Worm (Caenorhabditis elegans): ENCODE results near the gene affl-2.

The affl-2 gene

DNA sequence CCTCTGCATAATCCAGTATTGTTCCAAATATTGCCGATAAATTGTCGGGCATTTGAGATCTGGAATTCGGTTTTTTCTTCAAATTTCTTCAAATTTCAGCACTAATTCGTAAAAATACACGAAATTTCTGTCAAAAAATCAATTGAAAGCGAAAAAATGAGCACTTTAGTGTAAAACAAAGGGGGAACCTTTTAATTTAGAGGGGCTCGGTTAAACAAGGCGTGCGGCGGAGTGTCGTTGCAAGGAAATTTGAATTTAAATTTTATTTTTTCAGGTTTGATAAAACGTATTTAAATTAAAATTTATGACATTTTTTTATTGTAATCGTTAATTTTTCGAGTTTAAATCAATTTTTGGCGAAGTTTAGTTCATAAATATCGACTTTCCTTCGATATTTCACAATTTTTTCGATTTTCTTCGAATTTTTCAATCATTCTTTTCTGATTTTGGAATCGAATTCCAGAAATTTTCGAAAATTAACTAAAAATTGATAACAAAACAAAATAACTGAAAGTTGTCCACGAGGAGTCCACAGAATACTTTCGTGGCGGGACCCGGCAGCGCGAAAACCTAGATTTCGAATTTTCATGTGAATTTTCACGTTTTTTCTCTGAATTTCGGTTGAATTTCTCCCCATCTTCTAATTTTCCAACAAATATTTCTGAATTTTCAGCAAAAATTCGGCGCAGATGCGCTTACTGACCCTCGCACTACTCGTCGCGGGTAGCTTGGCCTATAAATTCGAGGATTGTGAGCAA is 37.1 kb downstream of the affl-2 start, which contains the start of the genes magu-1 and nemp-1:
TSS of gene magu-1 (minus strand) at position 59 of the 758 bp plus-strand sequence.
TSS of gene nemp-1 (plus strand) at position 674 of the 758 bp plus-strand sequence.
- no peak for TF ChIP-seq C04F5.9 (tag; optimal IDR thresholded peaks at IDR 0.05)
- peak; percentile 29 to 44 (median 40) for TF ChIP-seq dpl-1 (GFP tag; optimal IDR thresholded peaks at IDR 0.05)
- TF ChIP-seq nhr-84 (tag; optimal IDR thresholded peaks at IDR 0.05) = no peak
- peak; percentile 64 to 70 for TF ChIP-seq efl-1 (optimal IDR thresholded peaks at IDR 0.05)
- TF ChIP-seq efl-1 (GFP tag; optimal IDR thresholded peaks at IDR 0.05 in 1 of 2) = peak; percentile 62 to 91
- peak in 1 of 2 experiments; percentile 30 for TF ChIP-seq lsy-2 (tag; optimal IDR thresholded peaks at IDR 0.05)
- peak in 1 of 2 experiments; percentile 53 for TF ChIP-seq lin-35 (GFP tag; optimal IDR thresholded peaks at IDR 0.05)

DNA sequence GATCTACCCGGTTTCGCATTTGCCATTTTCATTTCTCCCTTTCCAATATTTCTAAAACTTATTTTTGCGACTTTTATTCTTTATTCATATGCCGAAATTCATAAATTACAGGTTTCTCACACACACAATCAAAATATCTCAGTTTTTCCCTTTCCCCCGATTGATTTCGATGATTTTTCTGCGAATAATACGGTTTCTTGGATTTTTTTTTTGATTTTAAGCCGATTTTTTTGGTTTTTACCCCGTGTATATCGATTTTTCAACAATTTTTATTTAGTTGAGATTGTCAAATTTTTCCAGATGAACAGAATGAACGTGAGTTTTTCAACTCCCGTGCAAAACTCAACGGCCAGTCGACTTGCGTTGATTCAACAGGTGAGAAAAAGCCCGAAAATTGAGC is 40.5 kb downstream of the affl-2 start, which contains the start of gene mat-3:
TSS of gene mat-3 (plus strand) at position 301 of the 400 bp plus-strand sequence.
- no peak for TF ChIP-seq unc-98 (GFP tag; IDR thresholded peaks at IDR 0.05)
- no peak for TF ChIP-seq sox-4 (tag; optimal IDR thresholded peaks at IDR 0.05)
- no peak for TF ChIP-seq nhr-71 (tag; optimal IDR thresholded peaks at IDR 0.05)
- no peak for TF ChIP-seq elt-2 (tag; optimal IDR thresholded peaks at IDR 0.05)
- no peak for TF ChIP-seq C16A3.4 (tag; optimal IDR thresholded peaks at IDR 0.05)

DNA sequence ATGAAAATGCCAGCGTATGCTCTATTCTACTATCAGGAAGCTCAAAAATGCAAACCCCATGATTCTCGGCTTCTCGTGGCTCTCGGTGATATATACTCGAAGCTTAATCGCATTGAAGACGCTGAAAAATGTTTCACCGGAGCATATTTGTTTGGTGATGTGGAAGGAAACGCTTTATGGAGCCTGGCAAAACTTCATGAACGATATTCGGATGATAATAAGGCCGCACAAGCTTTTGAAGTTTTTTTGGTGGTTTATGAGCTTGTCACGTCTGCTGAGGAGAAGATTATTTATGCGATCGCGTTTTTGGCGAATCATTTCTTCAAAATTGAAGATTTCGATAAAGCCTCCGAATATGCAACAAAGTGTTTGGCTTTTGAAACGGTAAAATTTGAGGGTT is 46.6 kb downstream of the affl-2 start:
- TF ChIP-seq swsn-7 (tag; optimal IDR thresholded peaks at IDR 0.05) = no peak
- no peak for TF ChIP-seq zag-1 (tag; optimal IDR thresholded peaks at IDR 0.05)
- no peak for TF ChIP-seq lir-3 (tag; optimal IDR thresholded peaks at IDR 0.05; ENCODE audit: poor library complexity)

DNA sequence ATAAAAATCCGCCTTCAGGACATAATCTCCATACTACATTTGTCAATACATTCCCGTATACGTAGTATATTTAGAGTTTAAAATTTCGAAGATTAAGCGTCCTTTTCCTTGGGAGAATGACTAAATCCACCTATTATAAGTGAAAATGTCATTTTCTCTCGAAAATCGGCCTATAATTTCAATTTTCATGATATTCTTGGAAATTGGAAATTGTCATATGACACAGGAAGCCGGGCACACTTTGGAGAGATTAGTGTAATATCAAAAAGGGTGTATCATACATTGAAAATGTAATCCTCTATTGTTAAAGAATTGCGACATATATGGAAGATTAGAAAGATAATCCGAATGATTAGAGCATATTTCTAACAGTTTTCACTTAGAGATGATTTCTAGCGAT is 48.0 kb downstream of the affl-2 start:
- TF ChIP-seq fkh-4 (tag; optimal IDR thresholded peaks at IDR 0.05; ENCODE audit: borderline replicate concordance) (peak; percentile 80), pqm-1 (tag; optimal IDR thresholded peaks at IDR 0.05) (no peak), zag-1 (tag; optimal IDR thresholded peaks at IDR 0.05) (no peak), pax-3 (tag; optimal IDR thresholded peaks at IDR 0.05) (peak; percentile 97), nhr-28 (tag; optimal IDR thresholded peaks at IDR 0.05) (no peak), zip-4 (GFP tag; optimal IDR thresholded peaks at IDR 0.05) (no peak), nhr-90 (tag; optimal IDR thresholded peaks at IDR 0.05; ENCODE audit: poor library complexity) (no peak), mab-9 (GFP tag; IDR thresholded peaks at IDR 0.05) (no peak), aha-1 (tag; optimal IDR thresholded peaks at IDR 0.05) (no peak), snpc-4 (tag; optimal IDR thresholded peaks at IDR 0.05) (no peak), lin-39 (tag; optimal IDR thresholded peaks at IDR 0.05) (no peak), ceh-90 (tag; optimal IDR thresholded peaks at IDR 0.05) (no peak), nhr-76 (tag; optimal IDR thresholded peaks at IDR 0.05) (no peak), hpl-2 (GFP tag; optimal IDR thresholded peaks at IDR 0.05) (no peak), fkh-8 (tag; optimal IDR thresholded peaks at IDR 0.05) (peak; percentile 95), irx-1 (tag; optimal IDR thresholded peaks at IDR 0.05) (peak; percentile 11), nhr-85 (tag) (peak; percentile 50), grh-1 (GFP tag; IDR thresholded peaks at IDR 0.05) (no peak), snu-23 (GFP tag; optimal IDR thresholded peaks at IDR 0.05) (peak; percentile 33), nhr-20 (tag; optimal IDR thresholded peaks at IDR 0.05) (peak; percentile 41), blmp-1 (tag; optimal IDR thresholded peaks at IDR 0.05) (no peak), elt-3 (tag; optimal IDR thresholded peaks at IDR 0.05) (no peak), nhr-84 (tag; optimal IDR thresholded peaks at IDR 0.05) (no peak), pag-3 (tag; optimal IDR thresholded peaks at IDR 0.05; ENCODE audit: borderline replicate concordance, insufficient read depth) (no peak), ceh-63 (GFP tag; optimal IDR thresholded peaks at IDR 0.05) (no peak), vab-15 (tag; optimal IDR thresholded peaks at IDR 0.05) (no peak), jun-1 (tag; optimal IDR thresholded peaks at IDR 0.05) (peak; percentile 1), egl-13 (tag; optimal IDR thresholded peaks at IDR 0.05) (peak; percentile 77), lin-15B (tag; optimal IDR thresholded peaks at IDR 0.05) (no peak), nhr-237 (tag; optimal IDR thresholded peaks at IDR 0.05) (no peak), dsc-1 (tag; optimal IDR thresholded peaks at IDR 0.05) (peak; percentile 100), hlh-17 (GFP tag; optimal IDR thresholded peaks at IDR 0.05; ENCODE audit: borderline replicate concordance) (no peak), lin-14 (GFP tag; optimal IDR thresholded peaks at IDR 0.05) (no peak)
